Worm (Caenorhabditis elegans) whole organism, L4/young adult: ENCODE results near the gene str-118.

Source experiments
- W03F9.2 ChIP-seq: fragments of 150-350 bp; optimal IDR thresholded peaks from 2 replicates; lab custom pipeline; 2014; ENCODE audit warnings: missing biosample characterization, missing genetic modification characterization
- dao-5 ChIP-seq: sonication (generic microtip); optimal IDR thresholded peaks from 2 replicates; lab custom pipeline; 2016; ENCODE audit warnings: missing genotype, missing genetic modification characterization, moderate library complexity, missing compliant biosample characterization
- him-1 ChIP-seq: sonication (generic microtip); optimal IDR thresholded peaks from 2 replicates; lab custom pipeline; 2016; ENCODE audit warnings: missing genotype, missing genetic modification reagents, missing genetic modification characterization, missing compliant biosample characterization

str-118 gene

ce11 chrV:10091152-10091551, 39.2 kb downstream of the str-118 start, which contains the start of gene R04B5.11:
TSS of gene R04B5.11 (minus strand) at chrV:10091252.
- TF ChIP-seq dao-5 (tag; lab: Kevin White, UChicago) = no peak
- no peak for TF ChIP-seq W03F9.2 (tag; lab: Kevin White, UChicago)
- no peak for TF ChIP-seq him-1 (tag; lab: Kevin White, UChicago)

DNA sequence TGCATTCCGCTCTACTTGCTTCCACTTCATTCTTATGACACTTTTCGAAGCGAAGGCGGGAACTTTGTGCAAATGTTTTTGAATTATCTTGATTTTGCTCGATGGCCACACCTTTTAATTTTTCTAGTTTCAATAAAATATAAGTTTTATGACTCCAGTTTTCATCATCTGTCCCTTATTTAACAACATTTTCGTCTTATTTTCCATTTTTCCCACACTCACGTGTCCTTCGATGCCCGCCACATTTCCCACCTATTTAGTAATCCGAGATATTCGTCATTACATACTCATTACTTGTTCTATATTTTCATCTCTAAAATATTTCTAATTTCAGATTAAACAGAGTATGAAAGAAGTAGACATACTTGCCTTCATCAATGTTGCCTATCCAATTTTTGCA, 42.4 kb downstream of the str-118 start, which contains the start of gene srd-49:
Gene srd-49 (plus strand): TSS at position 301 of the 400 bp plus-strand sequence.
- TF ChIP-seq him-1 (tag; lab: Kevin White, UChicago) (no peak), dao-5 (tag; lab: Kevin White, UChicago) (no peak), W03F9.2 (tag; lab: Kevin White, UChicago) (no peak)

DNA sequence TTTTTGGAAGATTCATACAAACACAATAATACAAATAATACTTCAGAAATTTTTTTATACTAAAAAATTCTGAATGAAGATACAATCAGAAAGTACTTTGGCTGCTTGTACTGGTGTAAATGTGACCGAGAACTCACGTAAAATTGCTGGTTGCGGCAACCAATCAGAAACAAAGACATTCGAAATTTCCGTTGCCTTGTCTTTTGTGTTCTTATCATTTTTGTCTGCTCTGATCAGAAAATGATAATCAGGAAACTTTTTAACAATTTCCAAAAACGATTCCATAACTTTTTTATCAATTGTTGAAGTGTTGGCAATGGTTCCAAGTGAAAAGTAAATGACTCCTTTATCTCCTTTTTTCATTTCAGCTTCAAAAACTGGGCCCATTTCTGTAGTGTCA, 45.0 kb downstream of the str-118 start:
- no peak for TF ChIP-seq him-1 (tag; lab: Kevin White, UChicago)

- no peak for TF ChIP-seq W03F9.2 (tag; lab: Kevin White, UChicago)
- TF ChIP-seq him-1 (tag; lab: Kevin White, UChicago) = no peak
- TF ChIP-seq dao-5 (tag; lab: Kevin White, UChicago) = no peak
These were observed 46.5 kb downstream of the str-118 start, which contains the start of gene ugt-47 for ce11 chrV:10098429-10098828. TSS of gene ugt-47 (minus strand) at chrV:10098597.

DNA sequence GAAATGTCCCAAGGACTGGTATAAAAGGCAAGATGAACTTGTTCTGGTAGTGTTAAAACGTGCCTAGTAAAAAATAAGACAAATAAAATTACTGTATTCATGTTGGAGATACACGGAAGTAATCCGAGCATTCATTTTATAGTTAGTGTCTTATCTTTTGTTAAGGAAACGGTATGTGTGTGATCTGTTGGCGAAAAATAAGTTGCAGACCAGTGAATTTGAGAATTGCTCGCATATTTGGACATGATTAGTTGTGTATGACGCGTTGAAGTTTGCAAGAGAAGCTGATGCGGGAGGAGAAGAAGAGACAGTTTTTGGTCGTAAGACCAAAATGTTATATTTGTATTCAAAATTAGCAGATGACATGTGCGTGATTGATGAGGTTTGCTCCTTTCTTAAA, 50.0 kb downstream of the str-118 start, which contains the start of gene C08B6.14:
Gene C08B6.14 (minus strand): TSS at position 101 of the 400 bp plus-strand sequence.
- TF ChIP-seq W03F9.2 (tag; lab: Kevin White, UChicago) = no peak
- TF ChIP-seq him-1 (tag; lab: Kevin White, UChicago) = no peak
- TF ChIP-seq dao-5 (tag; lab: Kevin White, UChicago) = no peak
